Worm (Caenorhabditis elegans) whole organism, L1 larva: ENCODE results near the gene C45G9.12.

ENCODE experiments used
- C04F5.9 ChIP-seq: sonication (generic microtip); optimal IDR thresholded peaks from 2 replicates; lab custom pipeline; 2016; ENCODE audit warnings: missing genetic modification characterization, missing compliant biosample characterization
- C34B4.2 ChIP-seq: sonication (generic microtip); optimal IDR thresholded peaks from 2 replicates; lab custom pipeline; 2017; ENCODE audit warnings: mild to moderate bottlenecking, missing genetic modification characterization, missing compliant biosample characterization
- F16B12.6 ChIP-seq: fragments of 150-350 bp; optimal IDR thresholded peaks from 2 replicates; lab custom pipeline; 2014; ENCODE audit warnings: missing biosample characterization, missing genetic modification characterization
- Y116A8C.19 ChIP-seq: sonication (generic microtip); optimal IDR thresholded peaks from 2 replicates; lab custom pipeline; 2016; ENCODE audit warnings: missing compliant biosample characterization, missing genetic modification characterization, borderline replicate concordance
- aha-1 ChIP-seq: fragments of 150-350 bp; optimal IDR thresholded peaks from 2 replicates; lab custom pipeline; 2014; ENCODE audit warnings: missing biosample characterization, missing genetic modification characterization
- ama-1 ChIP-seq: fragments of 150-350 bp; optimal IDR thresholded peaks from 2 replicates; lab custom pipeline; 2014
- blmp-1 ChIP-seq: fragments of 150-350 bp; optimal IDR thresholded peaks from 2 replicates; lab custom pipeline; 2014; ENCODE audit warnings: missing biosample characterization, missing genetic modification characterization
- ceh-63 ChIP-seq: fragments of 200-800 bp; sonication (Bioruptor generic); optimal IDR thresholded peaks from 2 replicates; lab custom pipeline; 2018; ENCODE audit warnings: mild to moderate bottlenecking, missing genetic modification characterization, missing compliant biosample characterization
- ceh-88 ChIP-seq: fragments of 200-800 bp; sonication (Bioruptor generic); IDR thresholded peaks from 2 replicates; pipeline ENCODE4 v1.3.6; 2022; ENCODE audit warnings: missing genetic modification characterization, missing compliant biosample characterization
- ceh-90 ChIP-seq: sonication (generic microtip); optimal IDR thresholded peaks from 2 replicates; lab custom pipeline; 2016; ENCODE audit warnings: missing genetic modification characterization, missing compliant biosample characterization
- dpl-1 ChIP-seq, 3 experiments: fragments of 150-350 bp in 2 of 3; sonication (generic microtip) in 1 of 3; optimal IDR thresholded peaks; 2 replicates each; lab custom pipeline; 2014 to 2017; ENCODE audit warnings: missing biosample characterization in 3 of 3, missing genetic modification characterization in 3 of 3, missing genetic modification reagents in 3 of 3
- efl-1 ChIP-seq, 4 experiments: fragments of 150-350 bp; optimal IDR thresholded peaks in 3 of 4; peaks in 1 of 4; 1 replicate in 1 of 4; 2 replicates in 3 of 4; lab custom pipeline; 2014; ENCODE audit warnings: missing biosample characterization in 2 of 4, missing genetic modification characterization in 2 of 4, missing genetic modification reagents in 2 of 4
- efl-3 ChIP-seq: fragments of 200-800 bp; sonication (Bioruptor generic); optimal IDR thresholded peaks from 2 replicates; lab custom pipeline; 2018; ENCODE audit warnings: mild to moderate bottlenecking, missing genetic modification characterization, missing compliant biosample characterization
- egl-13 ChIP-seq: sonication (generic microtip); optimal IDR thresholded peaks from 2 replicates; lab custom pipeline; 2016; ENCODE audit warnings: missing genotype, missing genetic modification reagents, missing genetic modification characterization, missing compliant biosample characterization
- egl-27 ChIP-seq, 2 experiments: fragments of 150-350 bp in 1 of 2; sonication (generic microtip); optimal IDR thresholded peaks; 3 replicates each; lab custom pipeline; 2017 to 2018; ENCODE audit warnings: missing biosample characterization in 2 of 2, missing genetic modification characterization in 2 of 2, missing genetic modification reagents in 2 of 2
- elt-2 ChIP-seq: sonication (generic microtip); optimal IDR thresholded peaks from 2 replicates; lab custom pipeline; 2016; ENCODE audit warnings: missing genetic modification characterization, mild to moderate bottlenecking, inconsistent platforms, missing compliant biosample characterization, missing genetic modification reagents
- elt-3 ChIP-seq, 6 experiments: fragments of 150-350 bp in 1 of 6; sonication (generic microtip); optimal IDR thresholded peaks; 2 replicates each; lab custom pipeline; 2017 to 2018; ENCODE audit warnings: missing biosample characterization in 6 of 6, missing genetic modification characterization in 6 of 6, inconsistent platforms in 1 of 6
- ets-5 ChIP-seq: fragments of 200-800 bp; sonication (Bioruptor generic); IDR thresholded peaks from 2 replicates; pipeline ENCODE4 v1.3.6; 2022; ENCODE audit warnings: missing genetic modification characterization, missing compliant biosample characterization
- fkh-10 ChIP-seq: sonication (generic microtip); optimal IDR thresholded peaks from 2 replicates; lab custom pipeline; 2017; ENCODE audit warnings: missing biosample characterization, missing genetic modification reagents, missing genetic modification characterization
- fkh-4 ChIP-seq: sonication (generic microtip); optimal IDR thresholded peaks from 2 replicates; lab custom pipeline; 2016; ENCODE audit warnings: missing compliant biosample characterization, missing genetic modification characterization, borderline replicate concordance
- fos-1 ChIP-seq: fragments of 150-350 bp; optimal IDR thresholded peaks from 2 replicates; lab custom pipeline; 2014; ENCODE audit warnings: missing biosample characterization, missing genetic modification characterization
- hlh-17 ChIP-seq: fragments of 200-800 bp; sonication (Bioruptor generic); optimal IDR thresholded peaks from 2 replicates; lab custom pipeline; 2018; ENCODE audit warnings: missing genetic modification characterization, mild to moderate bottlenecking, missing compliant biosample characterization, moderate library complexity, borderline replicate concordance
- hlh-4 ChIP-seq: sonication (generic microtip); optimal IDR thresholded peaks from 2 replicates; lab custom pipeline; 2016; ENCODE audit warnings: mild to moderate bottlenecking, missing genetic modification characterization, missing compliant biosample characterization
- hpl-2 ChIP-seq: fragments of 150-350 bp; optimal IDR thresholded peaks from 2 replicates; lab custom pipeline; 2014; ENCODE audit warnings: missing biosample characterization, missing genetic modification reagents, missing genetic modification characterization
- irx-1 ChIP-seq: sonication (generic microtip); optimal IDR thresholded peaks from 2 replicates; lab custom pipeline; 2016; ENCODE audit warnings: missing genetic modification characterization, missing compliant biosample characterization
- isw-1 ChIP-seq: fragments of 200-800 bp; sonication (Bioruptor generic); IDR thresholded peaks from 2 replicates; pipeline ENCODE4 v1.3.6; 2022; ENCODE audit warnings: missing genetic modification characterization, missing compliant biosample characterization
- jun-1 ChIP-seq: fragments of 150-350 bp; optimal IDR thresholded peaks from 2 replicates; lab custom pipeline; 2014; ENCODE audit warnings: missing biosample characterization, missing genetic modification reagents, missing genetic modification characterization
- lin-14 ChIP-seq: fragments of 200-800 bp; sonication (Bioruptor generic); optimal IDR thresholded peaks from 2 replicates; lab custom pipeline; 2018; ENCODE audit warnings: mild to moderate bottlenecking, missing genetic modification characterization, moderate library complexity, missing compliant biosample characterization
- lsy-2 ChIP-seq, 2 experiments: fragments of 150-350 bp; optimal IDR thresholded peaks; 2 replicates each; lab custom pipeline; 2014; ENCODE audit warnings: missing biosample characterization in 2 of 2, missing genetic modification characterization in 2 of 2
- mef-2 ChIP-seq: fragments of 150-350 bp; optimal IDR thresholded peaks from 2 replicates; lab custom pipeline; 2014; ENCODE audit warnings: missing biosample characterization, missing genetic modification characterization
- nhr-11 ChIP-seq: fragments of 150-350 bp; optimal IDR thresholded peaks from 2 replicates; lab custom pipeline; 2014; ENCODE audit warnings: missing biosample characterization, missing genetic modification characterization
- nhr-12 ChIP-seq: sonication (generic microtip); optimal IDR thresholded peaks from 2 replicates; lab custom pipeline; 2017; ENCODE audit warnings: missing biosample characterization, missing genetic modification characterization
- nhr-19 ChIP-seq: fragments of 200-800 bp; sonication (Bioruptor generic); conservative IDR thresholded peaks from 2 replicates; pipeline ENCODE4 v1.3.6; 2022; ENCODE audit warnings: missing genetic modification characterization, missing compliant biosample characterization
- nhr-20 ChIP-seq: sonication (generic microtip); optimal IDR thresholded peaks from 2 replicates; lab custom pipeline; 2016; ENCODE audit warnings: mild to moderate bottlenecking, missing genetic modification characterization, missing compliant biosample characterization
- nhr-28 ChIP-seq: fragments of 150-350 bp; optimal IDR thresholded peaks from 2 replicates; lab custom pipeline; 2014; ENCODE audit warnings: missing biosample characterization, missing genetic modification characterization
- nhr-71 ChIP-seq: sonication (generic microtip); optimal IDR thresholded peaks from 2 replicates; lab custom pipeline; 2016; ENCODE audit warnings: mild to moderate bottlenecking, missing genetic modification characterization, moderate library complexity, missing compliant biosample characterization
- nhr-76 ChIP-seq: sonication (generic microtip); optimal IDR thresholded peaks from 2 replicates; lab custom pipeline; 2017; ENCODE audit warnings: missing biosample characterization, missing genetic modification characterization
- rnt-1 ChIP-seq: sonication (generic microtip); optimal IDR thresholded peaks from 2 replicates; lab custom pipeline; 2016; ENCODE audit warnings: mild to moderate bottlenecking, missing genetic modification characterization, moderate library complexity, missing compliant biosample characterization
- snpc-4 ChIP-seq: fragments of 150-350 bp; optimal IDR thresholded peaks from 2 replicates; lab custom pipeline; 2014; ENCODE audit warnings: missing biosample characterization, missing genetic modification characterization
- snu-23 ChIP-seq: sonication (generic microtip); optimal IDR thresholded peaks from 2 replicates; lab custom pipeline; 2016; ENCODE audit warnings: missing genetic modification characterization, missing compliant biosample characterization
- sox-4 ChIP-seq: sonication (generic microtip); optimal IDR thresholded peaks from 2 replicates; lab custom pipeline; 2016; ENCODE audit warnings: missing genetic modification characterization, missing compliant biosample characterization
- sup-37 ChIP-seq: fragments of 200-800 bp; sonication (Bioruptor generic); optimal IDR thresholded peaks from 2 replicates; lab custom pipeline; 2018; ENCODE audit warnings: mild to moderate bottlenecking, missing genetic modification characterization, missing compliant biosample characterization
- tbx-2 ChIP-seq: sonication (generic microtip); optimal IDR thresholded peaks from 2 replicates; lab custom pipeline; 2016; ENCODE audit warnings: missing genetic modification characterization, missing compliant biosample characterization
- tlp-1 ChIP-seq: fragments of 150-350 bp; optimal IDR thresholded peaks from 2 replicates; lab custom pipeline; 2014; ENCODE audit warnings: missing biosample characterization, missing genetic modification characterization
- unc-30 ChIP-seq: sonication (generic microtip); optimal IDR thresholded peaks from 2 replicates; lab custom pipeline; 2017; ENCODE audit warnings: missing biosample characterization, missing genetic modification characterization
- unc-62 ChIP-seq: fragments of 150-350 bp; optimal IDR thresholded peaks from 2 replicates; lab custom pipeline; 2014; ENCODE audit warnings: missing biosample characterization, missing genetic modification reagents, missing genetic modification characterization
- unc-86 ChIP-seq: sonication (generic microtip); optimal IDR thresholded peaks from 2 replicates; lab custom pipeline; 2016; ENCODE audit warnings: missing genetic modification characterization, missing compliant biosample characterization
- zag-1 ChIP-seq: fragments of 150-350 bp; optimal IDR thresholded peaks from 2 replicates; lab custom pipeline; 2014; ENCODE audit warnings: missing biosample characterization, missing genetic modification characterization
- zip-4 ChIP-seq: fragments of 200-800 bp; sonication (Bioruptor generic); optimal IDR thresholded peaks from 2 replicates; lab custom pipeline; 2018; ENCODE audit warnings: mild to moderate bottlenecking, missing genetic modification characterization, moderate library complexity, missing compliant biosample characterization
- ztf-11 ChIP-seq, 2 experiments: sonication (generic microtip); optimal IDR thresholded peaks; 2 replicates each; lab custom pipeline; 2016 to 2017; ENCODE audit warnings: missing genetic modification characterization in 2 of 2, missing biosample characterization in 1 of 2, missing compliant biosample characterization in 1 of 2
- ztf-4 ChIP-seq: fragments of 150-350 bp; optimal IDR thresholded peaks from 2 replicates; lab custom pipeline; 2014; ENCODE audit warnings: missing biosample characterization, missing genetic modification characterization

C45G9.12 gene

ce11 chrIII:5092345-5092744, 20.9 kb upstream of the C45G9.12 start:
- TF ChIP-seq F16B12.6 (tag; lab: Kevin White, UChicago) (no peak), nhr-12 (tag; lab: Kevin White, UChicago) (no peak), tlp-1 (tag; lab: Kevin White, UChicago) (no peak), egl-27 (tag; optimal IDR thresholded peaks at IDR 0.05; lab: Kevin White, UChicago) (no peak), ztf-4 (tag; lab: Kevin White, UChicago) (no peak), irx-1 (no peak)

- TF ChIP-seq irx-1 (no peak), nhr-71 (tag; lab: Kevin White, UChicago) (peak; percentile 36), egl-27 (tag; optimal IDR thresholded peaks at IDR 0.05; lab: Kevin White, UChicago) (no peak), snu-23 (GFP tag; lab: Kevin White, UChicago) (peak; percentile 15), nhr-11 (tag; lab: Kevin White, UChicago) (no peak), efl-3 (GFP tag; lab: Kevin White, UChicago) (no peak), elt-2 (tag; lab: Kevin White, UChicago) (no peak), fos-1 (no peak), unc-86 (tag; lab: Kevin White, UChicago) (no peak), nhr-12 (tag; lab: Kevin White, UChicago) (no peak), nhr-20 (tag; lab: Kevin White, UChicago) (peak; percentile 32), ceh-63 (no peak), nhr-76 (tag; lab: Kevin White, UChicago) (no peak), dpl-1 (GFP tag; optimal IDR thresholded peaks at IDR 0.05; lab: Kevin White, UChicago) (no peak), rnt-1 (no peak), hlh-17 (GFP tag; lab: Kevin White, UChicago) (no peak), F16B12.6 (tag; lab: Kevin White, UChicago) (no peak), ceh-90 (tag; lab: Kevin White, UChicago) (no peak), tbx-2 (no peak), sup-37 (no peak), ceh-88 (no peak), aha-1 (tag; lab: Kevin White, UChicago) (no peak), lin-14 (GFP tag; lab: Kevin White, UChicago) (peak; percentile 32), mef-2 (tag; lab: Kevin White, UChicago) (no peak), C04F5.9 (tag; lab: Kevin White, UChicago) (no peak), ets-5 (no peak), C34B4.2 (tag; lab: Kevin White, UChicago) (no peak), ztf-11 (tag; optimal IDR thresholded peaks at IDR 0.05; lab: Kevin White, UChicago) (no peak), nhr-28 (tag; lab: Kevin White, UChicago) (no peak), zag-1 (tag; lab: Kevin White, UChicago) (no peak), snpc-4 (tag; lab: Kevin White, UChicago) (no peak), unc-62 (no peak), unc-30 (tag; lab: Kevin White, UChicago) (no peak), jun-1 (tag; lab: Kevin White, UChicago) (no peak), sox-4 (tag; lab: Kevin White, UChicago) (no peak), hlh-4 (no peak), nhr-19 (GFP tag; lab: Robert Waterston, UW) (peak; percentile 73), ama-1 (no peak), egl-13 (no peak), Y116A8C.19 (tag; lab: Kevin White, UChicago) (no peak), fkh-10 (GFP tag; lab: Kevin White, UChicago) (no peak), efl-1 (optimal IDR thresholded peaks at IDR 0.05; lab: Kevin White, UChicago) (no peak), efl-1 (GFP tag; optimal IDR thresholded peaks at IDR 0.05 in 1 of 2; lab: Kevin White, UChicago) (peak in 1 of 2 experiments; percentile 44), blmp-1 (tag; lab: Kevin White, UChicago) (peak; percentile 25), fkh-4 (tag; lab: Kevin White, UChicago) (no peak), isw-1 (GFP tag; lab: Robert Waterston, UW) (no peak), tlp-1 (tag; lab: Kevin White, UChicago) (no peak), hpl-2 (GFP tag; lab: Kevin White, UChicago) (no peak), elt-3 (tag; optimal IDR thresholded peaks at IDR 0.05; lab: Kevin White, UChicago) (peak in 5 of 6 experiments; percentile 30 to 75 (median 33)), zip-4 (GFP tag; lab: Kevin White, UChicago) (no peak), lsy-2 (tag; optimal IDR thresholded peaks at IDR 0.05; lab: Kevin White, UChicago) (no peak)
Measured at ce11 chrIII:5089489-5089888, 18.1 kb upstream of the C45G9.12 start.
